Worm (Caenorhabditis elegans) whole organism, midembryonic: ENCODE data around the gene gldi-5.
A peak's percentile ranks its signal among the peaks of the same experiment; 100 is the strongest.

Experiments
- T22C8.4 ChIP-seq: fragments of 200-800 bp; sonication (Bioruptor generic); IDR thresholded peaks from 2 replicates; pipeline ENCODE4 v1.3.6; 2022; ENCODE audit warnings: missing genetic modification characterization, missing compliant biosample characterization
- cog-1 ChIP-seq: sonication (generic microtip); optimal IDR thresholded peaks from 2 replicates; lab custom pipeline; 2016; ENCODE audit warnings: missing genetic modification characterization, missing compliant biosample characterization
- flt-1 ChIP-seq: fragments of 200-800 bp; sonication (Bioruptor generic); IDR thresholded peaks from 2 replicates; pipeline ENCODE4 v1.3.6; 2022; ENCODE audit warnings: missing genetic modification characterization, missing compliant biosample characterization
- klf-2 ChIP-seq: fragments of 200-800 bp; sonication (Bioruptor generic); conservative IDR thresholded peaks from 2 replicates; pipeline ENCODE4 v1.3.6; 2022; ENCODE audit warnings: missing genetic modification reagents, missing genetic modification characterization, missing compliant biosample characterization
- med-1 ChIP-seq: sonication (generic microtip); optimal IDR thresholded peaks from 2 replicates; lab custom pipeline; 2017; ENCODE audit warnings: missing genetic modification characterization, mild to moderate bottlenecking, missing compliant biosample characterization, antibody characterized with exemption, missing genetic modification reagents; ENCODE audit not compliant: insufficient read depth
- ref-1 ChIP-seq: fragments of 200-800 bp; sonication (Bioruptor generic); conservative IDR thresholded peaks from 2 replicates; pipeline ENCODE4 v1.3.6; 2022; ENCODE audit warnings: missing genetic modification reagents, missing genetic modification characterization, missing compliant biosample characterization
- tab-1 ChIP-seq: fragments of 200-800 bp; sonication (Bioruptor generic); IDR thresholded peaks from 2 replicates; pipeline ENCODE4 v1.3.6; 2022; ENCODE audit warnings: missing genetic modification characterization, missing compliant biosample characterization
- ztf-23 ChIP-seq: fragments of 200-800 bp; sonication (Bioruptor generic); IDR thresholded peaks from 2 replicates; pipeline ENCODE4 v1.3.6; 2022; ENCODE audit warnings: missing genetic modification reagents, missing genetic modification characterization, missing compliant biosample characterization
- ztf-29 ChIP-seq: fragments of 200-800 bp; sonication (Bioruptor generic); IDR thresholded peaks from 2 replicates; pipeline ENCODE4 v1.3.6; 2022; ENCODE audit warnings: missing genetic modification reagents, missing genetic modification characterization, missing compliant biosample characterization

gldi-5 gene

DNA sequence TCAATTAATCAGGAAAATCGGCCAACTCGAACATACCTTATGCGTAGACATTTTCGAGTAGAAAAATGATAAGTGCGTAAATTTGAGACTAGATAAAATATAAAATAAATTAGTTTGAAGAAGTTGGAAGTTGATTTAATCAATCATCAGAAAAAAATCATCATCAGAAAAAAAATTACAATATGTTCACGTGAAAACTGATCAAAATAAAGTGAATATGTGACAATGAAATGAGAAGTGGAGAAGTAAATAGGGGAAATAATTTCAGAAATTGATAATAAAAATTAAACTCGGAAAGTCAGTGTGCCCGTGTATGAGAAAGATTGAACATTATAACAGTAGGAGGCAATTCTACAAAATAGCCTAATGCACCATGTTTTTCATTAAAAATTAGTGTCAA lies 3.2 kb upstream of the gldi-5 start, which contains the start of gene F34D10.9:
Gene F34D10.9, minus strand, starts transcription at position 101 of the 400 bp plus-strand sequence.
- TF ChIP-seq ref-1 (GFP tag; lab: Robert Waterston, UW): no peak

DNA sequence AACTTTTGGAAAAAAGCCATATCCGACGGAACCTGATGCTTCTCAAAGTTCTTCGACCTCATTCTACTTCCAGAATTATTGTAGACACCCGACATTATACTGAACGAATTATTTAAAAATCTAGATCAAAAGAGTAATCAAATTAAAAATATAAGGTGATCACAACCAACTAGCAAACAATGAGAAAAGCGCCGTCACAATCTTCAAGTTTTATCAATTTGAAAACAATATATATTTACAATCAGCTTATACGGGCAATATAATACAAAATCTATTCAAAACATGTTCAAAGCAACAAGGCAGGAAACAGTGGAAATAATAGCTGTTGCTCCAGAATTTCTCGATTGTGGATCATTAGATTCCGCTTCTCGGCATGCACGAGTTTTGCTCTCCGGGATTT lies 1.4 kb downstream of the gldi-5 start, which contains the start of gene C14B1.12:
Gene C14B1.12, minus strand, starts transcription at position 101 of the 400 bp plus-strand sequence.
- no peak for TF ChIP-seq flt-1 (GFP tag; lab: Robert Waterston, UW)
- TF ChIP-seq med-1 (GFP tag; lab: Kevin White, UChicago): no peak
- no peak for TF ChIP-seq klf-2 (GFP tag; lab: Robert Waterston, UW)
- TF ChIP-seq T22C8.4 (GFP tag; lab: Robert Waterston, UW): no peak
- TF ChIP-seq ztf-29 (GFP tag; lab: Robert Waterston, UW): no peak
- no peak for TF ChIP-seq cog-1 (tag; lab: Kevin White, UChicago)
- TF ChIP-seq tab-1 (GFP tag; lab: Robert Waterston, UW): no peak
- TF ChIP-seq ztf-23 (GFP tag; lab: Robert Waterston, UW): no peak
- no peak for TF ChIP-seq ref-1 (GFP tag; lab: Robert Waterston, UW)

DNA sequence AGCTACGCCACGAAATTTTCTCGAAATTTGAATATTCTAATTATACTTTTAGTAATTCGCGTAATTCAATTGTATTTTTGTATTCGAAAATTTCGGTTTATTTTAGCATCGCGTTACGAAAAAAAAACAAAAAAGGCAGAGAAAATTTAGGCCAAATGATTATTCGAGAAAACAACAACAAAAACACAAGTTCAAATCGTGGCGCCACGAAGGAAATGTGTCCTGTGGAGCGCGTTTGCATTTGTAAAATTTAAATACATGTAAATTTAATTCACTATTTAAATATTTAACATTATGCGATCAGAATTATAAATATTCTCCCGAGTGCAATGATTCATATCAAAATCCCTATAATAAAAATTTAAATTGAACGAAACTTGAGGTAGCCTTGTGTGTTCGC lies 2.6 kb downstream of the gldi-5 start:
- TF ChIP-seq med-1 (GFP tag; lab: Kevin White, UChicago) (no peak), ztf-29 (GFP tag; lab: Robert Waterston, UW) (no peak), flt-1 (GFP tag; lab: Robert Waterston, UW) (no peak), T22C8.4 (GFP tag; lab: Robert Waterston, UW) (no peak), ztf-23 (GFP tag; lab: Robert Waterston, UW) (no peak), tab-1 (GFP tag; lab: Robert Waterston, UW) (no peak), klf-2 (GFP tag; lab: Robert Waterston, UW) (no peak), cog-1 (tag; lab: Kevin White, UChicago) (no peak), ref-1 (GFP tag; lab: Robert Waterston, UW) (no peak)

DNA sequence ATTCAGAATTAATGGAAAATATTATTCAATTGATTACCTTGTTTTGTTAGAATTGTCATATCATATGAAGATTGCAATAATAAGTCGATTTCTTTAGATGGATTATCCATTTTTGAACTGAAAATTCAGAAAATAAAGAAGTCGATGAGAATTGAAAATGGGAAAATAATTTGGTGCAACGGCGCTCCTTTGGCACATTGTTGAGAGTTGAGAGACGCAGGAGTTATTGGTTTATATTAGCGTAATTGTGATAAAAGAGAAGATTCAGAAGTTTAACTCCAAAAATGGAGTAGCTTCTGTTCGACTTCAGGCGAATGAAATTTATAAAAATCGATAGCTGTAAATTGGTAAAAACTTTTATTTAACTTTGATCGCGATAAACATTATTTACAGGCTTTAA lies 6.7 kb downstream of the gldi-5 start, which contains the start of gene C14B1.8:
Gene C14B1.8, minus strand, starts transcription at position 117 of the 400 bp plus-strand sequence.
- TF ChIP-seq klf-2 (GFP tag; lab: Robert Waterston, UW): no peak
- no peak for TF ChIP-seq cog-1 (tag; lab: Kevin White, UChicago)
- no peak for TF ChIP-seq med-1 (GFP tag; lab: Kevin White, UChicago)
- no peak for TF ChIP-seq ztf-29 (GFP tag; lab: Robert Waterston, UW)
- TF ChIP-seq T22C8.4 (GFP tag; lab: Robert Waterston, UW): no peak
- TF ChIP-seq ref-1 (GFP tag; lab: Robert Waterston, UW): no peak
- TF ChIP-seq flt-1 (GFP tag; lab: Robert Waterston, UW): no peak
- TF ChIP-seq tab-1 (GFP tag; lab: Robert Waterston, UW): no peak
- no peak for TF ChIP-seq ztf-23 (GFP tag; lab: Robert Waterston, UW)

DNA sequence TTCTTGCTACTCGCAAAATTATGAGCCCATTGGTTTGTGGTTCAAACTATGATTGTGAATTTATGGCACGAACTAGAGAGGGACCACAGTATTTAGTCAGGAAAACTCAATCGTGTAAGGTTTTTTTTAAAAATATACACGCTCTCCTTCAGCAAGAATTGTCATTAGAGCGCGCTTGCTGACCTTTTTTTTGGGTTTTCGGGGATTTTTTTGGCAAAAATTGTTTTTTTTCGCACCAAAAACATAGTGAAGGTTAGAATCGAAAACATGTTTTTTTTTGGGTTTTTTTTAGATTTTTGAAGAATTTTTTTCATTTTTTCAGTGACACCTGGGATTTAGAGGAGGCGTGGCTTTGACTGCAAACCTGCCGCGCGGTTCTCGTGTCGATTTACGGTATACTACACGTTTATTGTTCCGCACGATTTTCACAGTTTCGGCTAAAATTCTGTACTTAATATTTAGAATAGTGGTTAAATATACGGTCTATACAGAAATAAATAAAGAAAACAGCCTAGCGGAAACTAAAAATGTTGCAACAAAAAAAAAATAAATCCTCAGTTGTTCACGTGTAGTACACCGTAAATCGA lies 10.1 kb downstream of the gldi-5 start:
- no peak for TF ChIP-seq ref-1 (GFP tag; lab: Robert Waterston, UW)
- TF ChIP-seq ztf-23 (GFP tag; lab: Robert Waterston, UW): 0 out of 2 replicates have a peak, but pooled peaks have one; percentile 32
- TF ChIP-seq klf-2 (GFP tag; lab: Robert Waterston, UW): 0 out of 2 replicates have a peak, but pooled peaks have one; percentile 51
- TF ChIP-seq tab-1 (GFP tag; lab: Robert Waterston, UW): no peak
- peak; percentile 24 for TF ChIP-seq cog-1 (tag; lab: Kevin White, UChicago)

DNA sequence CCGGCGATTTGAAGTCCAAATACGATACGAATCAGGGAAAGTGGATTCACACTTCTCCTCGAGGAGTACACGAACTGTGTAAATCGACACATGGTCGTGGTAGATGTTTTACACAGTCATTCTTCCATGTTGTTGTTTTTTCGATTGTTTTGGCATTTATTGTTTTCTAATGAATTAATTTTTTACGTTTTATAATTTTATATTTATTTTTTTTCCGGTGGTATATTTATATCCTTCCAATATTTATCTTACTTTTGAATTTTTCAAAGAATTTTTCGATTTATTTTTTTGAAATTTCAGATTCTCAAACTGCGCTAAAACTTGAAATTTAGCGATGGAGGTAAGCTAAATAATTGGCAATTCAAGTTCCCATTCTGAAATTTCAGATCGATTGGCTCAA lies 13.1 kb downstream of the gldi-5 start, which contains the start of gene nrde-1:
Gene nrde-1, plus strand, starts transcription at position 301 of the 400 bp plus-strand sequence.
- TF ChIP-seq cog-1 (tag; lab: Kevin White, UChicago) (no peak), tab-1 (GFP tag; lab: Robert Waterston, UW) (no peak), med-1 (GFP tag; lab: Kevin White, UChicago) (no peak), ref-1 (GFP tag; lab: Robert Waterston, UW) (no peak), ztf-23 (GFP tag; lab: Robert Waterston, UW) (no peak), T22C8.4 (GFP tag; lab: Robert Waterston, UW) (no peak), klf-2 (GFP tag; lab: Robert Waterston, UW) (no peak), flt-1 (GFP tag; lab: Robert Waterston, UW) (no peak), ztf-29 (GFP tag; lab: Robert Waterston, UW) (no peak)

DNA sequence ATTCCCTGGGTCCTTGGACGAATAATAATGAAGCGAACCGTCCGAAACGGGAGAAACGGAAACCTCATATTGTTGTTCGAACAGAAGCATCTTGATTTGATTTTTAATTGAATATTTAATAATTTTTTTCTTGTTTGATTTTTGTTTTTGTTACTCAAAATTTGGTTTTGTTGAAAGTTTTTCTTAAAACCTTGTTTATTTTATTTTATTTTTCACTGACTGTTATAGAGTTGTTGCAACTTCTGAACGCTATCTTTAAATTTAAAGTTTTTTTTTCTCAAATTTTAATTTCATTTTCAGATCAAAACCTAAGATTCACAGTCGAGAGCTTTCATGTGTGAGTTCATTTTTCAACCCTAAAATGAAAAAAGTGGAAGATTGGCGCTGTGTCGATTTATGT lies 17.3 kb downstream of the gldi-5 start, which contains the start of gene alkb-8:
Gene alkb-8, plus strand, starts transcription at position 301 of the 400 bp plus-strand sequence.
- TF ChIP-seq ztf-23 (GFP tag; lab: Robert Waterston, UW) (no peak), tab-1 (GFP tag; lab: Robert Waterston, UW) (no peak), ztf-29 (GFP tag; lab: Robert Waterston, UW) (no peak)

DNA sequence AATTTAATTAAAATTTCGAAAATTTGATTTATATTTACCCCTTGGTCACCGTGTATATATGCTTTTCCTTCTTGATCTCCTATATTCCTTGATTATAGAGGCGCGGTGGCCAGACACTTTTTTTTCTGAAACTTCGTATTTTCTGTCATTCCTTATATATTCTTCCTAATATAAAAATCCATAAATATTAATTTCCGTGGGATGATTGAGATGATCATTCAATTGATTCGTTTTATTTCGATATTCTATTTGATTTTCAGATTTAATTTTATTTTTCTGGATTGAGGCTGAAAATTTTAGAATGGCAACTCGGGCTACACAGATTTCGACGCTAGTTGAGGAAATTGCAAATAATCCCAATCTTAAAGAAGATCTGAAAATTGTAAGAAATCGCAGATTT lies 19.7 kb downstream of the gldi-5 start, which contains the start of gene dph-1:
Gene dph-1, plus strand, starts transcription at position 301 of the 400 bp plus-strand sequence.
- no peak for TF ChIP-seq ztf-23 (GFP tag; lab: Robert Waterston, UW)

DNA sequence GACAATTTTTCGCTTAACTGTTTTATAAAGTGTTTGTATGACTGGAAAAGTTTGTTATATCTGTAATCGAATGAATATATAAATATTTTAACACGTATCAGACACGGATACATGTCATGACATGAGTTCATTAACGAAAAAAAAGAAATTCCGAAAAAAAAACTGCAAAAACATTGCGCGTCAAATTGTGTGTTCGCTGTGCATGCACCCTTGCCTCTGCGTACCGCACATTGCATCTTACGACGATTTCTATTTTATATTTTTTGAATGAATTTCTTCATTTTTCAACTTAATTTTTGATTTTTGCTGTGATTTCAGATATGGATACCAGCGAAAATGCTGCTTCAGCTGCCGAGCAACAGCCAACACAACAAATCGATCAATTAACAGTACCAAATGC lies 21.3 kb downstream of the gldi-5 start, which contains the start of gene wdr-5.1:
Gene wdr-5.1, plus strand, starts transcription at position 319 of the 400 bp plus-strand sequence.
- TF ChIP-seq cog-1 (tag; lab: Kevin White, UChicago): no peak
- no peak for TF ChIP-seq ztf-29 (GFP tag; lab: Robert Waterston, UW)
- TF ChIP-seq tab-1 (GFP tag; lab: Robert Waterston, UW): no peak
- TF ChIP-seq T22C8.4 (GFP tag; lab: Robert Waterston, UW): no peak
- no peak for TF ChIP-seq flt-1 (GFP tag; lab: Robert Waterston, UW)
- TF ChIP-seq med-1 (GFP tag; lab: Kevin White, UChicago): no peak
- no peak for TF ChIP-seq ztf-23 (GFP tag; lab: Robert Waterston, UW)
- no peak for TF ChIP-seq ref-1 (GFP tag; lab: Robert Waterston, UW)
- no peak for TF ChIP-seq klf-2 (GFP tag; lab: Robert Waterston, UW)
